Worm (Caenorhabditis elegans) whole organism, midembryonic: Measurements from ENCODE around the gene vit-6.

Experiments
- T22C8.4 ChIP-seq: fragments of 200-800 bp; sonication (Bioruptor generic); IDR thresholded peaks from 2 replicates; pipeline ENCODE4 v1.3.6; 2022; ENCODE audit warnings: missing genetic modification characterization, missing compliant biosample characterization
- cog-1 ChIP-seq: sonication (generic microtip); optimal IDR thresholded peaks from 2 replicates; lab custom pipeline; 2016; ENCODE audit warnings: missing genetic modification characterization, missing compliant biosample characterization
- flt-1 ChIP-seq: fragments of 200-800 bp; sonication (Bioruptor generic); IDR thresholded peaks from 2 replicates; pipeline ENCODE4 v1.3.6; 2022; ENCODE audit warnings: missing genetic modification characterization, missing compliant biosample characterization
- klf-2 ChIP-seq: fragments of 200-800 bp; sonication (Bioruptor generic); conservative IDR thresholded peaks from 2 replicates; pipeline ENCODE4 v1.3.6; 2022; ENCODE audit warnings: missing genetic modification reagents, missing genetic modification characterization, missing compliant biosample characterization
- med-1 ChIP-seq: sonication (generic microtip); optimal IDR thresholded peaks from 2 replicates; lab custom pipeline; 2017; ENCODE audit warnings: missing genetic modification characterization, mild to moderate bottlenecking, missing compliant biosample characterization, antibody characterized with exemption, missing genetic modification reagents; ENCODE audit not compliant: insufficient read depth
- ref-1 ChIP-seq: fragments of 200-800 bp; sonication (Bioruptor generic); conservative IDR thresholded peaks from 2 replicates; pipeline ENCODE4 v1.3.6; 2022; ENCODE audit warnings: missing genetic modification reagents, missing genetic modification characterization, missing compliant biosample characterization
- tab-1 ChIP-seq: fragments of 200-800 bp; sonication (Bioruptor generic); IDR thresholded peaks from 2 replicates; pipeline ENCODE4 v1.3.6; 2022; ENCODE audit warnings: missing genetic modification characterization, missing compliant biosample characterization
- ztf-23 ChIP-seq: fragments of 200-800 bp; sonication (Bioruptor generic); IDR thresholded peaks from 2 replicates; pipeline ENCODE4 v1.3.6; 2022; ENCODE audit warnings: missing genetic modification reagents, missing genetic modification characterization, missing compliant biosample characterization
- ztf-29 ChIP-seq: fragments of 200-800 bp; sonication (Bioruptor generic); IDR thresholded peaks from 2 replicates; pipeline ENCODE4 v1.3.6; 2022; ENCODE audit warnings: missing genetic modification reagents, missing genetic modification characterization, missing compliant biosample characterization

The vit-6 gene

ce11 chrIV:8260848-8261638 lies at the start of gene vit-6:
Gene vit-6 (plus strand): TSS chrIV:8261157.
- TF ChIP-seq ztf-23: no peak
- TF ChIP-seq klf-2 (GFP tag; lab: Robert Waterston, UW): no peak
- TF ChIP-seq flt-1 (GFP tag; lab: Robert Waterston, UW): no peak
- no peak for TF ChIP-seq med-1 (GFP tag; lab: Kevin White, UChicago)
- TF ChIP-seq ref-1: no peak
- TF ChIP-seq cog-1 (tag; lab: Kevin White, UChicago): no peak
- TF ChIP-seq T22C8.4 (GFP tag; lab: Robert Waterston, UW): no peak
- TF ChIP-seq ztf-29 (GFP tag; lab: Robert Waterston, UW): no peak
- TF ChIP-seq tab-1 (GFP tag; lab: Robert Waterston, UW): no peak

- TF ChIP-seq med-1 (GFP tag; lab: Kevin White, UChicago) (no peak), flt-1 (GFP tag; lab: Robert Waterston, UW) (no peak)
Measured at ce11 chrIV:8211747-8212146, 49.2 kb upstream of the vit-6 start, which contains the start of gene C07G1.7. Gene C07G1.7 (minus strand): TSS chrIV:8211847.

- TF ChIP-seq ref-1: no peak
- no peak for TF ChIP-seq tab-1 (GFP tag; lab: Robert Waterston, UW)
- TF ChIP-seq klf-2 (GFP tag; lab: Robert Waterston, UW): no peak
- no peak for TF ChIP-seq T22C8.4 (GFP tag; lab: Robert Waterston, UW)
Measured at ce11 chrIV:8219987-8220386, 41.0 kb upstream of the vit-6 start, which contains the start of gene ocr-2. Gene ocr-2 (minus strand): TSS chrIV:8220087.

- TF ChIP-seq tab-1 (GFP tag; lab: Robert Waterston, UW) (no peak), ref-1 (no peak), flt-1 (GFP tag; lab: Robert Waterston, UW) (no peak), ztf-29 (GFP tag; lab: Robert Waterston, UW) (no peak), cog-1 (tag; lab: Kevin White, UChicago) (no peak), klf-2 (GFP tag; lab: Robert Waterston, UW) (no peak), ztf-23 (no peak), med-1 (GFP tag; lab: Kevin White, UChicago) (no peak), T22C8.4 (GFP tag; lab: Robert Waterston, UW) (no peak)
Measured at ce11 chrIV:8221946-8222345, 39.0 kb upstream of the vit-6 start, which contains the start of gene gpx-6. Gene gpx-6 (plus strand): TSS chrIV:8222202.

- no peak for TF ChIP-seq T22C8.4 (GFP tag; lab: Robert Waterston, UW)
- TF ChIP-seq ref-1: no peak
- TF ChIP-seq ztf-23: no peak
- no peak for TF ChIP-seq klf-2 (GFP tag; lab: Robert Waterston, UW)
- TF ChIP-seq cog-1 (tag; lab: Kevin White, UChicago): no peak
- no peak for TF ChIP-seq tab-1 (GFP tag; lab: Robert Waterston, UW)
- TF ChIP-seq med-1 (GFP tag; lab: Kevin White, UChicago): no peak
- TF ChIP-seq ztf-29 (GFP tag; lab: Robert Waterston, UW): no peak
- no peak for TF ChIP-seq flt-1 (GFP tag; lab: Robert Waterston, UW)
Measured at ce11 chrIV:8223055-8223454, 37.9 kb upstream of the vit-6 start.

ce11 chrIV:8225357-8225756 lies 35.6 kb upstream of the vit-6 start, which contains the start of gene serp-1.2:
Gene serp-1.2 (plus strand): TSS chrIV:8225674.
- TF ChIP-seq med-1 (GFP tag; lab: Kevin White, UChicago): no peak
- no peak for TF ChIP-seq ztf-29 (GFP tag; lab: Robert Waterston, UW)
- no peak for TF ChIP-seq klf-2 (GFP tag; lab: Robert Waterston, UW)
- no peak for TF ChIP-seq tab-1 (GFP tag; lab: Robert Waterston, UW)

- no peak for TF ChIP-seq ref-1
- TF ChIP-seq med-1 (GFP tag; lab: Kevin White, UChicago): no peak
- TF ChIP-seq T22C8.4 (GFP tag; lab: Robert Waterston, UW): no peak
- TF ChIP-seq flt-1 (GFP tag; lab: Robert Waterston, UW): no peak
- TF ChIP-seq klf-2 (GFP tag; lab: Robert Waterston, UW): no peak
- TF ChIP-seq ztf-29 (GFP tag; lab: Robert Waterston, UW): no peak
- TF ChIP-seq ztf-23: no peak
- no peak for TF ChIP-seq tab-1 (GFP tag; lab: Robert Waterston, UW)
- TF ChIP-seq cog-1 (tag; lab: Kevin White, UChicago): no peak
Measured at ce11 chrIV:8226474-8226873, 34.5 kb upstream of the vit-6 start.

- TF ChIP-seq ztf-23 (0 out of 2 replicates have a peak, but pooled peaks have one; percentile 54), T22C8.4 (GFP tag; lab: Robert Waterston, UW) (no peak), flt-1 (GFP tag; lab: Robert Waterston, UW) (0 out of 2 replicates have a peak, but pooled peaks have one; percentile 28), cog-1 (tag; lab: Kevin White, UChicago) (peak; percentile 66), tab-1 (GFP tag; lab: Robert Waterston, UW) (no peak), ztf-29 (GFP tag; lab: Robert Waterston, UW) (no peak)
Measured at ce11 chrIV:8229523-8229922, 31.4 kb upstream of the vit-6 start.

- TF ChIP-seq flt-1 (GFP tag; lab: Robert Waterston, UW) (no peak), ztf-29 (GFP tag; lab: Robert Waterston, UW) (no peak), cog-1 (tag; lab: Kevin White, UChicago) (no peak), ref-1 (no peak), med-1 (GFP tag; lab: Kevin White, UChicago) (no peak), tab-1 (GFP tag; lab: Robert Waterston, UW) (no peak), klf-2 (GFP tag; lab: Robert Waterston, UW) (no peak), T22C8.4 (GFP tag; lab: Robert Waterston, UW) (no peak), ztf-23 (no peak)
Measured at ce11 chrIV:8232428-8232827, 28.5 kb upstream of the vit-6 start.
